Fruit fly (Drosophila melanogaster) whole organism, prepupa: ENCODE results near the gene Shal.

Experiments used
- CG4318 ChIP-seq: fragments of 200-800 bp; sonication (Bioruptor generic); optimal IDR thresholded peaks from 3 replicates; lab custom pipeline; 2017; ENCODE audit warnings: missing biosample characterization, mild to moderate bottlenecking, missing genetic modification characterization
- CG6163 ChIP-seq: fragments of 200-800 bp; sonication (Bioruptor generic); IDR thresholded peaks from 3 replicates; pipeline ENCODE4 v1.3.6; 2022; ENCODE audit warnings: missing biosample characterization, missing genetic modification characterization
- CG6792 ChIP-seq: fragments of 200-800 bp; sonication (Bioruptor generic); optimal IDR thresholded peaks from 3 replicates; lab custom pipeline; 2016; ENCODE audit warnings: missing biosample characterization, missing genetic modification characterization
- CG6854 ChIP-seq: fragments of 200-800 bp; sonication (Bioruptor generic); optimal IDR thresholded peaks from 2 replicates; lab custom pipeline; 2017; ENCODE audit warnings: missing biosample characterization, mild to moderate bottlenecking, missing genetic modification characterization
- CG7368 ChIP-seq: fragments of 200-800 bp; sonication (Bioruptor generic); optimal IDR thresholded peaks from 3 replicates; lab custom pipeline; 2016; ENCODE audit warnings: missing biosample characterization, missing genetic modification characterization
- Hr39 ChIP-seq: fragments of 200-800 bp; sonication (Bioruptor generic); optimal IDR thresholded peaks from 2 replicates; lab custom pipeline; 2016; ENCODE audit warnings: missing biosample characterization, missing genetic modification characterization
- Lpt ChIP-seq: fragments of 200-800 bp; sonication (Bioruptor generic); optimal IDR thresholded peaks from 3 replicates; lab custom pipeline; 2016; ENCODE audit warnings: missing biosample characterization, missing genetic modification characterization
- Sox14 ChIP-seq: fragments of 200-800 bp; sonication (Bioruptor generic); optimal IDR thresholded peaks from 3 replicates; lab custom pipeline; 2016; ENCODE audit warnings: missing biosample characterization, missing genetic modification characterization
- cyc ChIP-seq: fragments of 200-800 bp; sonication (Bioruptor generic); optimal IDR thresholded peaks from 3 replicates; lab custom pipeline; 2016; ENCODE audit warnings: missing biosample characterization, missing genetic modification characterization
- lz ChIP-seq: fragments of 200-800 bp; sonication (Bioruptor generic); optimal IDR thresholded peaks from 3 replicates; lab custom pipeline; 2016; ENCODE audit warnings: missing biosample characterization, missing genetic modification characterization
- pdm3 ChIP-seq: fragments of 200-800 bp; sonication (Bioruptor generic); optimal IDR thresholded peaks from 3 replicates; lab custom pipeline; 2016; ENCODE audit warnings: missing biosample characterization, missing genetic modification characterization
- topi ChIP-seq: fragments of 200-800 bp; sonication (Bioruptor generic); optimal IDR thresholded peaks from 3 replicates; lab custom pipeline; 2016; ENCODE audit warnings: missing biosample characterization, missing genetic modification characterization
- vri ChIP-seq: fragments of 200-800 bp; sonication (Bioruptor generic); optimal IDR thresholded peaks from 3 replicates; lab custom pipeline; 2016; ENCODE audit warnings: missing biosample characterization, mild to moderate bottlenecking, missing genetic modification characterization

dm6 chr3L:19532443-19532842, 51.9 kb downstream of the Shal start, which contains the start of gene Cpr76Bd:
- no peak for TF ChIP-seq topi (GFP tag; lab: Kevin White, UChicago)
- TF ChIP-seq lz = no peak
- no peak for TF ChIP-seq CG6792 (GFP tag; lab: Kevin White, UChicago)
- TF ChIP-seq Hr39 (GFP tag; lab: Kevin White, UChicago) = no peak
- no peak for TF ChIP-seq pdm3 (GFP tag; lab: Kevin White, UChicago)
- TF ChIP-seq Sox14 = no peak
- no peak for TF ChIP-seq CG6854
- TF ChIP-seq CG7368 (GFP tag; lab: Kevin White, UChicago) = no peak
- TF ChIP-seq CG4318 (GFP tag; lab: Kevin White, UChicago) = no peak
- no peak for TF ChIP-seq CG6163 (GFP tag; lab: Robert Waterston, UW)
- no peak for TF ChIP-seq vri
- no peak for TF ChIP-seq cyc (GFP tag; lab: Kevin White, UChicago)
- TF ChIP-seq Lpt (GFP tag; lab: Kevin White, UChicago) = no peak
